Worm (Caenorhabditis elegans): ENCODE data around the gene nas-7.

ce11 chrII:7394690-7395054 lies 7.9 kb downstream of the nas-7 start, which contains the start of gene bath-44:
- TF ChIP-seq B0019.2 (GFP tag; conservative IDR thresholded peaks at IDR 0.05): no peak
- TF ChIP-seq hlh-12 (tag; optimal IDR thresholded peaks at IDR 0.05): no peak
- no peak for TF ChIP-seq repo-1 (tag; optimal IDR thresholded peaks at IDR 0.05)
